Fruit fly (Drosophila melanogaster) whole organism, adult: Measurements from ENCODE around the gene neur.

Source experiments
- CG1620 ChIP-seq: fragments of 200-800 bp; sonication (Bioruptor generic); optimal IDR thresholded peaks from 2 replicates; lab custom pipeline; 2016; ENCODE audit warnings: missing biosample characterization, missing genetic modification characterization
- CG5204 ChIP-seq: fragments of 200-800 bp; sonication (Bioruptor generic); optimal IDR thresholded peaks from 2 replicates; lab custom pipeline; 2016; ENCODE audit warnings: missing biosample characterization, missing genetic modification characterization
- Crg-1 ChIP-seq: fragments of 200-800 bp; sonication (Bioruptor generic); optimal IDR thresholded peaks from 2 replicates; lab custom pipeline; 2016; ENCODE audit warnings: missing biosample characterization, missing genetic modification characterization

- TF ChIP-seq Crg-1 (GFP tag; lab: Kevin White, UChicago) (peak; percentile 80), CG1620 (GFP tag; lab: Kevin White, UChicago) (peak; percentile 75), CG5204 (peak; percentile 87)
Measured at dm6 chr3R:9057398-9058058, 18.3 kb upstream of the neur start.
